Fruit fly (Drosophila melanogaster): ENCODE data around the gene CG31869.

DNA sequence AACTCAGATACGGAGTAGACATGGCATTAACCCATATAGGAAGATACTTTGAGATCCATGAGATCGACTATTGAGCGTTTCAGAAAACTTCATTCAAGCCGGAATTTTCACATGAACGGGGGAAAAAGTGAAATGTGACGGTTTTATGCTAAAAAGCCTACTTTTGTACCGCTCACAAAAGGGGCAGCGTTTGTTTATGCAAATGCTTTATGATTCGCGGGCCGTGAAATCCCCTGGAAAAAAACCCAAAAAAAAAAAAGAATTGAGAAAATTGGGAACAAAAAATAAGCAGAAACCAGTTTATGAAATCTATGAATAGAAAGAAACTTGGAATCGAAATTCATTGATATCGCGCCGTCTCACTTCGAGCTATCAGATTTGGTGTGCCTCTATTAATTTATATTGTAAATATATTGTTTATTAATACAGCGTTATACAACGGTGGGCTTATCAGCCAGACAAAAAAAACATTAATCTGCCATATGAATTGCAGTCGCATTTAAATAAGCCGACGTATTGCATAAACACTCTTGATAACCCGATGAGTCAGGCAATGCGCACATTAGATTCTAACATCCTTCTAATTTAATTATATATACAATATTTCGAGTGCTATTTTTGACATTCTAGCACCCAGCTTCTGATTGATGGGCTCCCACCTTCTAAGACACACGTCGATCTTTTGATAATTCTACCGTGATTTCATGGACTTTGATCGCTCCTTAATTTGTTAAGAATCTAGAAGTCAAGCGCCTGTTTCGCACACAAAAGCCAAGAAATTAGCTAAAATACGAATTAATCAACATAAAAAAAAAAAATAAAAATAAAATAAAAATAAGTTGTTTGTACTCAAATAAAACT, 51.1 kb downstream of the CG31869 start:
- TF ChIP-seq CTCF (optimal IDR thresholded peaks at IDR 0.05) (no peak), CG8478 (optimal IDR thresholded peaks at IDR 0.05) (no peak)

Measured in S2 (cell line).